Worm (Caenorhabditis elegans) whole organism, L1 larva: Measurements from ENCODE around the gene selt-1.1.

Experiments used
- C04F5.9 ChIP-seq: sonication (generic microtip); optimal IDR thresholded peaks from 2 replicates; lab custom pipeline; 2016; ENCODE audit warnings: missing genetic modification characterization, missing compliant biosample characterization
- C34B4.2 ChIP-seq: sonication (generic microtip); optimal IDR thresholded peaks from 2 replicates; lab custom pipeline; 2017; ENCODE audit warnings: mild to moderate bottlenecking, missing genetic modification characterization, missing compliant biosample characterization
- Y116A8C.19 ChIP-seq: sonication (generic microtip); optimal IDR thresholded peaks from 2 replicates; lab custom pipeline; 2016; ENCODE audit warnings: missing compliant biosample characterization, missing genetic modification characterization, borderline replicate concordance
- blmp-1 ChIP-seq: fragments of 150-350 bp; optimal IDR thresholded peaks from 2 replicates; lab custom pipeline; 2014; ENCODE audit warnings: missing biosample characterization, missing genetic modification characterization
- ceh-90 ChIP-seq: sonication (generic microtip); optimal IDR thresholded peaks from 2 replicates; lab custom pipeline; 2016; ENCODE audit warnings: missing genetic modification characterization, missing compliant biosample characterization
- dpl-1 ChIP-seq, 3 experiments: fragments of 150-350 bp in 2 of 3; sonication (generic microtip) in 1 of 3; optimal IDR thresholded peaks; 2 replicates each; lab custom pipeline; 2014 to 2017; ENCODE audit warnings: missing biosample characterization in 3 of 3, missing genetic modification characterization in 3 of 3, missing genetic modification reagents in 3 of 3
- dsc-1 ChIP-seq: sonication (generic microtip); optimal IDR thresholded peaks from 2 replicates; lab custom pipeline; 2016; ENCODE audit warnings: mild to moderate bottlenecking, missing genetic modification characterization, missing compliant biosample characterization
- efl-1 ChIP-seq, 4 experiments: fragments of 150-350 bp; optimal IDR thresholded peaks in 3 of 4; peaks in 1 of 4; 1 replicate in 1 of 4; 2 replicates in 3 of 4; lab custom pipeline; 2014; ENCODE audit warnings: missing biosample characterization in 2 of 4, missing genetic modification characterization in 2 of 4, missing genetic modification reagents in 2 of 4
- elt-3 ChIP-seq, 6 experiments: fragments of 150-350 bp in 1 of 6; sonication (generic microtip); optimal IDR thresholded peaks; 2 replicates each; lab custom pipeline; 2017 to 2018; ENCODE audit warnings: missing biosample characterization in 6 of 6, missing genetic modification characterization in 6 of 6, inconsistent platforms in 1 of 6
- fkh-10 ChIP-seq: sonication (generic microtip); optimal IDR thresholded peaks from 2 replicates; lab custom pipeline; 2017; ENCODE audit warnings: missing biosample characterization, missing genetic modification reagents, missing genetic modification characterization
- fkh-4 ChIP-seq: sonication (generic microtip); optimal IDR thresholded peaks from 2 replicates; lab custom pipeline; 2016; ENCODE audit warnings: missing compliant biosample characterization, missing genetic modification characterization, borderline replicate concordance
- fos-1 ChIP-seq: fragments of 150-350 bp; optimal IDR thresholded peaks from 2 replicates; lab custom pipeline; 2014; ENCODE audit warnings: missing biosample characterization, missing genetic modification characterization
- grh-1 ChIP-seq: fragments of 200-800 bp; sonication (Bioruptor generic); IDR thresholded peaks from 2 replicates; pipeline ENCODE4 v1.3.6; 2022; ENCODE audit warnings: missing genetic modification reagents, missing genetic modification characterization, missing compliant biosample characterization
- hlh-4 ChIP-seq: sonication (generic microtip); optimal IDR thresholded peaks from 2 replicates; lab custom pipeline; 2016; ENCODE audit warnings: mild to moderate bottlenecking, missing genetic modification characterization, missing compliant biosample characterization
- isw-1 ChIP-seq: fragments of 200-800 bp; sonication (Bioruptor generic); IDR thresholded peaks from 2 replicates; pipeline ENCODE4 v1.3.6; 2022; ENCODE audit warnings: missing genetic modification characterization, missing compliant biosample characterization
- lin-14 ChIP-seq: fragments of 200-800 bp; sonication (Bioruptor generic); optimal IDR thresholded peaks from 2 replicates; lab custom pipeline; 2018; ENCODE audit warnings: mild to moderate bottlenecking, missing genetic modification characterization, moderate library complexity, missing compliant biosample characterization
- lin-15B ChIP-seq: fragments of 150-350 bp; sonication (generic microtip); optimal IDR thresholded peaks from 3 replicates; lab custom pipeline; 2014; ENCODE audit warnings: missing biosample characterization, missing genetic modification characterization
- lin-35 ChIP-seq, 2 experiments: fragments of 150-350 bp; optimal IDR thresholded peaks; 2 replicates each; lab custom pipeline; 2014; ENCODE audit warnings: missing biosample characterization in 2 of 2, missing genetic modification characterization in 2 of 2, missing genetic modification reagents in 2 of 2
- nhr-11 ChIP-seq: fragments of 150-350 bp; optimal IDR thresholded peaks from 2 replicates; lab custom pipeline; 2014; ENCODE audit warnings: missing biosample characterization, missing genetic modification characterization
- nhr-19 ChIP-seq: fragments of 200-800 bp; sonication (Bioruptor generic); conservative IDR thresholded peaks from 2 replicates; pipeline ENCODE4 v1.3.6; 2022; ENCODE audit warnings: missing genetic modification characterization, missing compliant biosample characterization
- nhr-20 ChIP-seq: sonication (generic microtip); optimal IDR thresholded peaks from 2 replicates; lab custom pipeline; 2016; ENCODE audit warnings: mild to moderate bottlenecking, missing genetic modification characterization, missing compliant biosample characterization
- nhr-71 ChIP-seq: sonication (generic microtip); optimal IDR thresholded peaks from 2 replicates; lab custom pipeline; 2016; ENCODE audit warnings: mild to moderate bottlenecking, missing genetic modification characterization, moderate library complexity, missing compliant biosample characterization
- nhr-76 ChIP-seq: sonication (generic microtip); optimal IDR thresholded peaks from 2 replicates; lab custom pipeline; 2017; ENCODE audit warnings: missing biosample characterization, missing genetic modification characterization
- nhr-84 ChIP-seq: sonication (generic microtip); optimal IDR thresholded peaks from 2 replicates; lab custom pipeline; 2017; ENCODE audit warnings: missing biosample characterization, missing genetic modification characterization
- nhr-85 ChIP-seq: sonication (generic microtip); peaks from one replicate; lab custom pipeline; 2016; ENCODE audit warnings: missing genetic modification characterization, inconsistent platforms, missing compliant biosample characterization
- nhr-90 ChIP-seq: sonication (generic microtip); optimal IDR thresholded peaks from 2 replicates; lab custom pipeline; 2016; ENCODE audit warnings: mild to moderate bottlenecking, missing genetic modification characterization, missing compliant biosample characterization; ENCODE audit not compliant: poor library complexity
- pag-3 ChIP-seq: sonication (generic microtip); optimal IDR thresholded peaks from 2 replicates; lab custom pipeline; 2017; ENCODE audit warnings: missing genetic modification characterization, mild to moderate bottlenecking, missing compliant biosample characterization, antibody characterized with exemption, borderline replicate concordance; ENCODE audit not compliant: insufficient read depth
- rnt-1 ChIP-seq: sonication (generic microtip); optimal IDR thresholded peaks from 2 replicates; lab custom pipeline; 2016; ENCODE audit warnings: mild to moderate bottlenecking, missing genetic modification characterization, moderate library complexity, missing compliant biosample characterization
- tlp-1 ChIP-seq: fragments of 150-350 bp; optimal IDR thresholded peaks from 2 replicates; lab custom pipeline; 2014; ENCODE audit warnings: missing biosample characterization, missing genetic modification characterization
- unc-62 ChIP-seq: fragments of 150-350 bp; optimal IDR thresholded peaks from 2 replicates; lab custom pipeline; 2014; ENCODE audit warnings: missing biosample characterization, missing genetic modification reagents, missing genetic modification characterization
- xbp-1 ChIP-seq: sonication (generic microtip); optimal IDR thresholded peaks from 2 replicates; lab custom pipeline; 2016; ENCODE audit warnings: missing genetic modification characterization, missing compliant biosample characterization
- ztf-4 ChIP-seq: fragments of 150-350 bp; optimal IDR thresholded peaks from 2 replicates; lab custom pipeline; 2014; ENCODE audit warnings: missing biosample characterization, missing genetic modification characterization

Gene selt-1.1

ce11 chrX:11551808-11552207 is 5.5 kb upstream of the selt-1.1 start (continued):
- TF ChIP-seq hlh-4 (tag; lab: Kevin White, UChicago) = no peak

DNA sequence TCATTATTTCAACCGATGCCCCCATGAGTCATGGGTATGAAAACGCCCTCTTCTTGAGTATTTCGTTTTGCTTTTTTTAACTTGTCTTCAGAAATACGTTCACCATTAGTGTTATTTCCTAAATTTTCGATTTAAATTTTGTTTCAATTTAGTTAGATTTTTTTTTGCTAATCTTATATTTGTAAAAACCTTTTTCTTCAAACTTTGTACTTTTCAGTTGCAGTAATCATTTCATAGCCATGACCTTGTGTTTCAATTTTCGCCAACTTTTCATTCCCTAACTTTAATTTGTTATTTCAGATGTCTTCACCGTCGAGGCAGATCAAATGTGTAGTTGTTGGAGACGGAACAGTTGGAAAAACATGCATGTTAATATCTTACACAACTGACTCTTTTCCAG is 2.0 kb upstream of the selt-1.1 start, which contains the start of gene mig-2:
Gene mig-2, plus strand, starts transcription at position 301 of the 400 bp plus-strand sequence.
- TF ChIP-seq nhr-85 = peak; percentile 30
- no peak for TF ChIP-seq ztf-4 (tag; lab: Kevin White, UChicago)
- no peak for TF ChIP-seq lin-14

ce11 chrX:11547442-11548023 is 1.2 kb upstream of the selt-1.1 start:
- TF ChIP-seq lin-14 (peak; percentile 32), dsc-1 (tag; lab: Kevin White, UChicago) (peak; percentile 83), rnt-1 (tag; lab: Kevin White, UChicago) (peak; percentile 39), fkh-4 (tag; lab: Kevin White, UChicago) (peak; percentile 23), efl-1 (optimal IDR thresholded peaks at IDR 0.05; lab: Kevin White, UChicago) (no peak), efl-1 (GFP tag; optimal IDR thresholded peaks at IDR 0.05 in 1 of 2; lab: Kevin White, UChicago) (peak in 1 of 2 experiments; percentile 62), nhr-11 (tag; lab: Kevin White, UChicago) (no peak), nhr-19 (GFP tag; lab: Robert Waterston, UW) (no peak), blmp-1 (tag; lab: Kevin White, UChicago) (peak; percentile 14)

DNA sequence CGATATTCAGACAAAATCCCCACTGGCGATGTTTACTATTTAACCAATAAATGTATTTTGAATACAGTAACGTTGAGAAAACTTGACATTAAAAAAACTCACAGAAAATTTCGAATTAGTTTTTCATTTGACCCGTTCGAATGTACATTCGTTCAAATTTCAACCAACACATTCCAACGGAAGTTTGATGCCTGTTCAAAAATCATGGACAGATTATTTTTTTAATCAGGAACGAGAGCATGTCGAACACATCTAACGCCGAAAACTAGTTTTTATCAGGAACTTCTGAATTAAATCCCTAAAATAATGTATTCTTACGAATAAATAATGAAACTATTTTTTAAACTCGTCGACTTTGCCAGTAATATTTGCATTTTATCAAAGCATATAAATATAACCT is 4.6 kb downstream of the selt-1.1 start:
- TF ChIP-seq grh-1 (GFP tag; lab: Robert Waterston, UW) = no peak
- TF ChIP-seq nhr-20 (tag; lab: Kevin White, UChicago) = no peak
- TF ChIP-seq nhr-76 = no peak
- no peak for TF ChIP-seq tlp-1
- TF ChIP-seq ztf-4 (tag; lab: Kevin White, UChicago) = no peak
- TF ChIP-seq lin-35 (GFP tag; optimal IDR thresholded peaks at IDR 0.05; lab: Kevin White, UChicago) = no peak
- no peak for TF ChIP-seq lin-15B (tag; lab: Kevin White, UChicago)
- no peak for TF ChIP-seq elt-3 (tag; optimal IDR thresholded peaks at IDR 0.05; lab: Kevin White, UChicago)
- TF ChIP-seq pag-3 (tag; lab: Kevin White, UChicago) = no peak
- no peak for TF ChIP-seq unc-62 (GFP tag; lab: Kevin White, UChicago)
- TF ChIP-seq isw-1 (GFP tag; lab: Robert Waterston, UW) = no peak
- no peak for TF ChIP-seq C04F5.9 (tag; lab: Kevin White, UChicago)
- no peak for TF ChIP-seq C34B4.2 (tag; lab: Kevin White, UChicago)
- TF ChIP-seq fos-1 (tag; lab: Kevin White, UChicago) = no peak
- no peak for TF ChIP-seq nhr-11 (tag; lab: Kevin White, UChicago)
- no peak for TF ChIP-seq nhr-90 (tag; lab: Kevin White, UChicago)
- no peak for TF ChIP-seq Y116A8C.19 (tag; lab: Kevin White, UChicago)
- no peak for TF ChIP-seq dpl-1 (GFP tag; optimal IDR thresholded peaks at IDR 0.05; lab: Kevin White, UChicago)
- TF ChIP-seq fkh-10 = no peak
- no peak for TF ChIP-seq ceh-90 (tag; lab: Kevin White, UChicago)
- TF ChIP-seq, all 84 proteins: peak for 0

ce11 chrX:11537240-11537764 is 9.0 kb downstream of the selt-1.1 start, which contains the start of gene gcp-2.2:
TSS of gene gcp-2.2 (plus strand) at chrX:11537714.
- peak in 1 of 2 experiments; percentile 0 for TF ChIP-seq lin-35 (GFP tag; optimal IDR thresholded peaks at IDR 0.05; lab: Kevin White, UChicago)
- TF ChIP-seq efl-1 (optimal IDR thresholded peaks at IDR 0.05; lab: Kevin White, UChicago) = no peak
- peak in 1 of 2 experiments; percentile 86 for TF ChIP-seq efl-1 (GFP tag; optimal IDR thresholded peaks at IDR 0.05 in 1 of 2; lab: Kevin White, UChicago)
- TF ChIP-seq nhr-90 (tag; lab: Kevin White, UChicago) = peak; percentile 51
- TF ChIP-seq xbp-1 (tag; lab: Kevin White, UChicago) = no peak
- TF ChIP-seq nhr-84 = no peak
- peak; percentile 17 for TF ChIP-seq nhr-71 (tag; lab: Kevin White, UChicago)
